Fruit fly (Drosophila melanogaster): ENCODE measurements around the gene CG14223.

CG14223 gene

dm6 chrX:19704083-19704482 lies 40.3 kb upstream of the CG14223 start, which contains the start of the genes CG14230 and CG14232 (continued):
- TF ChIP-seq en (GFP tag; optimal IDR thresholded peaks at IDR 0.05) (no peak), CG7786 (GFP tag; optimal IDR thresholded peaks at IDR 0.05) (no peak), gcm2 (GFP tag; optimal IDR thresholded peaks at IDR 0.05) (no peak), CG18262 (tag; optimal IDR thresholded peaks at IDR 0.05) (no peak), lilli (GFP tag; optimal IDR thresholded peaks at IDR 0.05) (no peak), CG17802 (tag; optimal IDR thresholded peaks at IDR 0.05) (no peak), CG12942 (GFP tag; optimal IDR thresholded peaks at IDR 0.05) (no peak), CG15601 (tag; optimal IDR thresholded peaks at IDR 0.05) (no peak), CG33557 (GFP tag; optimal IDR thresholded peaks at IDR 0.05) (no peak), lbe (GFP tag; optimal IDR thresholded peaks at IDR 0.05) (no peak), kay (GFP tag; optimal IDR thresholded peaks at IDR 0.05) (no peak), nau (GFP tag; optimal IDR thresholded peaks at IDR 0.05) (no peak), CG7745 (tag; optimal IDR thresholded peaks at IDR 0.05) (no peak), Sry-β (GFP tag; optimal IDR thresholded peaks at IDR 0.05) (no peak), ind (GFP tag; optimal IDR thresholded peaks at IDR 0.05) (no peak), Doc2 (GFP tag; IDR thresholded peaks at IDR 0.05) (no peak), CTCF (GFP tag; optimal IDR thresholded peaks at IDR 0.05) (no peak), CG18599 (GFP tag; optimal IDR thresholded peaks at IDR 0.05) (no peak), E2f2 (GFP tag; IDR thresholded peaks at IDR 0.05) (peak; percentile 51), HHEX (GFP tag; optimal IDR thresholded peaks at IDR 0.05) (no peak), Mad (GFP tag; optimal IDR thresholded peaks at IDR 0.05) (no peak), Hmr (GFP tag; optimal IDR thresholded peaks at IDR 0.05) (no peak), Optix (GFP tag; IDR thresholded peaks at IDR 0.05) (no peak), Xbp1 (GFP tag; optimal IDR thresholded peaks at IDR 0.05) (no peak), CG9797 (GFP tag; optimal IDR thresholded peaks at IDR 0.05) (peak; percentile 81), CG2129 (GFP tag; IDR thresholded peaks at IDR 0.05; ENCODE audit: partially characterized antibody) (no peak), cato (GFP tag; optimal IDR thresholded peaks at IDR 0.05; ENCODE audit: borderline replicate concordance) (no peak), jumu (GFP tag; optimal IDR thresholded peaks at IDR 0.05) (no peak), CG32532 (GFP tag; IDR thresholded peaks at IDR 0.05) (no peak), CG15696 (tag; optimal IDR thresholded peaks at IDR 0.05) (no peak), HLH54F (GFP tag; optimal IDR thresholded peaks at IDR 0.05) (no peak), CG2678 (tag; optimal IDR thresholded peaks at IDR 0.05) (no peak), CG30431 (GFP tag; optimal IDR thresholded peaks at IDR 0.05) (no peak), stc (GFP tag; IDR thresholded peaks at IDR 0.05) (no peak), hbn (GFP tag; IDR thresholded peaks at IDR 0.05; ENCODE audit: partially characterized antibody) (peak; percentile 30; the same call in 1 of the 2 replicates), CG10366 (GFP tag; IDR thresholded peaks at IDR 0.05) (no peak), E2f1 (GFP tag; IDR thresholded peaks at IDR 0.05) (no peak), CG11696 (GFP tag; IDR thresholded peaks at IDR 0.05) (no peak), row (GFP tag; IDR thresholded peaks at IDR 0.05) (0 out of 3 replicates have a peak, but pooled peaks have one; percentile 21), sug (tag; optimal IDR thresholded peaks at IDR 0.05) (peak; percentile 19), ab (GFP tag; optimal IDR thresholded peaks at IDR 0.05) (no peak), klu (GFP tag; IDR thresholded peaks at IDR 0.05) (no peak), CG1602 (GFP tag; optimal IDR thresholded peaks at IDR 0.05) (no peak), Rx (GFP tag; IDR thresholded peaks at IDR 0.05) (no peak), BtbVII (GFP tag; optimal IDR thresholded peaks at IDR 0.05) (no peak), CG12744 (GFP tag; optimal IDR thresholded peaks at IDR 0.05) (no peak), CG6854 (GFP tag; optimal IDR thresholded peaks at IDR 0.05) (no peak), NK7.1 (GFP tag; optimal IDR thresholded peaks at IDR 0.05) (no peak), Adf1 (GFP tag; IDR thresholded peaks at IDR 0.05) (no peak), PHDP (tag; optimal IDR thresholded peaks at IDR 0.05) (peak; percentile 5), ATbp (GFP tag; optimal IDR thresholded peaks at IDR 0.05) (no peak), scrt (GFP tag; optimal IDR thresholded peaks at IDR 0.05) (no peak), usp (GFP tag; optimal IDR thresholded peaks at IDR 0.05) (no peak)

All from whole organism, embryonic.